Worm (Caenorhabditis elegans) whole organism, mixed stage, embryonic: ENCODE measurements around the gene pqn-70.

Experiments used
- bed-3 ChIP-seq: fragments of 200-800 bp; sonication (Bioruptor generic); optimal IDR thresholded peaks from 3 replicates; lab custom pipeline; 2018; ENCODE audit warnings: mild to moderate bottlenecking, missing genetic modification characterization, moderate library complexity, missing compliant biosample characterization
- blmp-1 ChIP-seq: fragments of 150-350 bp; optimal IDR thresholded peaks from 2 replicates; lab custom pipeline; 2014; ENCODE audit warnings: missing biosample characterization, missing genetic modification characterization
- ceh-39 ChIP-seq: fragments of 150-350 bp; optimal IDR thresholded peaks from 2 replicates; lab custom pipeline; 2014; ENCODE audit warnings: missing biosample characterization, missing genetic modification characterization
- ceh-43 ChIP-seq: fragments of 200-800 bp; sonication (Bioruptor generic); optimal IDR thresholded peaks from 2 replicates; lab custom pipeline; 2018; ENCODE audit warnings: mild to moderate bottlenecking, missing genetic modification characterization, moderate library complexity, missing compliant biosample characterization
- ceh-83 ChIP-seq: fragments of 200-800 bp; sonication (Bioruptor generic); optimal IDR thresholded peaks from 2 replicates; lab custom pipeline; 2018; ENCODE audit warnings: mild to moderate bottlenecking, missing genetic modification characterization, missing compliant biosample characterization
- ces-1 ChIP-seq: fragments of 150-350 bp; optimal IDR thresholded peaks from 2 replicates; lab custom pipeline; 2014; ENCODE audit warnings: missing biosample characterization, missing genetic modification reagents, missing genetic modification characterization
- cnd-1 ChIP-seq: fragments of 200-800 bp; sonication (Bioruptor generic); optimal IDR thresholded peaks from 2 replicates; lab custom pipeline; 2018; ENCODE audit warnings: mild to moderate bottlenecking, missing genetic modification characterization, missing compliant biosample characterization
- drap-1 ChIP-seq: fragments of 200-800 bp; sonication (Bioruptor generic); optimal IDR thresholded peaks from 3 replicates; lab custom pipeline; 2018; ENCODE audit warnings: mild to moderate bottlenecking, missing genetic modification characterization, missing compliant biosample characterization
- flh-1 ChIP-seq: fragments of 200-800 bp; sonication (Bioruptor generic); optimal IDR thresholded peaks from 2 replicates; lab custom pipeline; 2018; ENCODE audit warnings: mild to moderate bottlenecking, missing genetic modification characterization, moderate library complexity, missing compliant biosample characterization
- ham-2 ChIP-seq: fragments of 200-800 bp; sonication (Bioruptor generic); optimal IDR thresholded peaks from 2 replicates; lab custom pipeline; 2018; ENCODE audit warnings: mild to moderate bottlenecking, missing genetic modification characterization, missing compliant biosample characterization
- hlh-1 ChIP-seq: fragments of 150-350 bp; optimal IDR thresholded peaks from 2 replicates; lab custom pipeline; 2014; ENCODE audit warnings: missing biosample characterization, missing genetic modification reagents, missing genetic modification characterization
- lin-13 ChIP-seq: fragments of 150-350 bp; optimal IDR thresholded peaks from 2 replicates; lab custom pipeline; 2014; ENCODE audit warnings: missing biosample characterization, missing genetic modification characterization
- lin-32 ChIP-seq: fragments of 200-800 bp; sonication (Bioruptor generic); optimal IDR thresholded peaks from 2 replicates; lab custom pipeline; 2018; ENCODE audit warnings: mild to moderate bottlenecking, missing genetic modification characterization, missing compliant biosample characterization
- lsy-2 ChIP-seq: fragments of 150-350 bp; optimal IDR thresholded peaks from 2 replicates; lab custom pipeline; 2014; ENCODE audit warnings: missing biosample characterization, missing genetic modification characterization
- mab-5 ChIP-seq: fragments of 150-350 bp; optimal IDR thresholded peaks from 2 replicates; lab custom pipeline; 2014; ENCODE audit warnings: missing biosample characterization, missing genetic modification characterization
- mep-1 ChIP-seq: fragments of 150-350 bp; optimal IDR thresholded peaks from 2 replicates; lab custom pipeline; 2017; ENCODE audit warnings: missing biosample characterization, missing genetic modification reagents, missing genetic modification characterization, inconsistent platforms
- mls-2 ChIP-seq: sonication (generic microtip); optimal IDR thresholded peaks from 2 replicates; lab custom pipeline; 2016; ENCODE audit warnings: mild to moderate bottlenecking, missing genetic modification characterization, moderate library complexity, missing compliant biosample characterization
- nhr-12 ChIP-seq: fragments of 150-350 bp; optimal IDR thresholded peaks from 2 replicates; lab custom pipeline; 2014; ENCODE audit warnings: missing biosample characterization, missing genetic modification characterization
- nhr-2 ChIP-seq: fragments of 150-350 bp; optimal IDR thresholded peaks from 2 replicates; lab custom pipeline; 2014; ENCODE audit warnings: missing biosample characterization, missing genetic modification characterization
- nhr-237 ChIP-seq: fragments of 150-350 bp; optimal IDR thresholded peaks from 2 replicates; lab custom pipeline; 2014; ENCODE audit warnings: missing biosample characterization, missing genetic modification characterization
- nhr-76 ChIP-seq: sonication (generic microtip); optimal IDR thresholded peaks from 2 replicates; lab custom pipeline; 2017; ENCODE audit warnings: missing biosample characterization, missing genetic modification characterization
- pha-4 ChIP-seq: fragments of 150-350 bp; optimal IDR thresholded peaks from 2 replicates; lab custom pipeline; 2018; ENCODE audit warnings: missing biosample characterization, missing genetic modification reagents, missing genetic modification characterization
- sem-2 ChIP-seq: fragments of 200-800 bp; sonication (Bioruptor generic); optimal IDR thresholded peaks from 2 replicates; lab custom pipeline; 2018; ENCODE audit warnings: mild to moderate bottlenecking, missing genetic modification characterization, missing compliant biosample characterization
- snpc-4 ChIP-seq: fragments of 150-350 bp; optimal IDR thresholded peaks from 2 replicates; lab custom pipeline; 2014; ENCODE audit warnings: missing biosample characterization, missing genetic modification characterization
- sptf-1 ChIP-seq: sonication (generic microtip); optimal IDR thresholded peaks from 2 replicates; lab custom pipeline; 2017; ENCODE audit warnings: mild to moderate bottlenecking, missing genetic modification characterization, moderate library complexity, missing compliant biosample characterization
- tbx-8 ChIP-seq: fragments of 200-800 bp; sonication (Bioruptor generic); optimal IDR thresholded peaks from 2 replicates; lab custom pipeline; 2018; ENCODE audit warnings: mild to moderate bottlenecking, missing genetic modification characterization, moderate library complexity, missing compliant biosample characterization
- unc-120 ChIP-seq: sonication (generic microtip); optimal IDR thresholded peaks from 2 replicates; lab custom pipeline; 2017; ENCODE audit warnings: missing genetic modification characterization, missing compliant biosample characterization; ENCODE audit not compliant: poor library complexity, severe bottlenecking
- unc-39 ChIP-seq: fragments of 150-350 bp; optimal IDR thresholded peaks from 2 replicates; lab custom pipeline; 2014; ENCODE audit warnings: missing biosample characterization, missing genetic modification characterization
- unc-62 ChIP-seq: fragments of 150-350 bp; optimal IDR thresholded peaks from 2 replicates; lab custom pipeline; 2014; ENCODE audit warnings: missing biosample characterization, missing genetic modification reagents, missing genetic modification characterization
- ztf-11 ChIP-seq: fragments of 150-350 bp; optimal IDR thresholded peaks from 2 replicates; lab custom pipeline; 2014; ENCODE audit warnings: missing biosample characterization, missing genetic modification characterization

pqn-70 gene

ce11 chrV:11263025-11263424 lies 34.5 kb upstream of the pqn-70 start, which contains the start of gene F07B10.4:
TSS of gene F07B10.4 (minus strand) at chrV:11263125.
- TF ChIP-seq unc-120 (tag; lab: Kevin White, UChicago) (no peak), nhr-237 (tag; lab: Kevin White, UChicago) (no peak), ceh-43 (GFP tag; lab: Kevin White, UChicago) (no peak), mab-5 (tag; lab: Kevin White, UChicago) (no peak), blmp-1 (tag; lab: Kevin White, UChicago) (no peak)

ce11 chrV:11260622-11261021 lies 32.1 kb upstream of the pqn-70 start, which contains the start of gene F07B10.7:
TSS of gene F07B10.7 (minus strand) at chrV:11260722.
- no peak for TF ChIP-seq nhr-2 (tag; lab: Kevin White, UChicago)
- TF ChIP-seq ceh-43 (GFP tag; lab: Kevin White, UChicago), result no peak
- TF ChIP-seq tbx-8, result no peak
- TF ChIP-seq lsy-2 (tag; lab: Kevin White, UChicago), result no peak
- TF ChIP-seq mls-2, result no peak
- no peak for TF ChIP-seq drap-1

- TF ChIP-seq nhr-12 (tag; lab: Kevin White, UChicago) (no peak), lsy-2 (tag; lab: Kevin White, UChicago) (no peak), snpc-4 (no peak), lin-32 (GFP tag; lab: Kevin White, UChicago) (no peak), unc-120 (tag; lab: Kevin White, UChicago) (no peak), sptf-1 (no peak), bed-3 (GFP tag; lab: Kevin White, UChicago) (no peak)
Measured at ce11 chrV:11258896-11259295, 30.4 kb upstream of the pqn-70 start, which contains the start of gene lgc-36. TSS of gene lgc-36 (minus strand) at chrV:11258996.

- TF ChIP-seq sem-2 (GFP tag; lab: Kevin White, UChicago), result no peak
Measured at ce11 chrV:11254980-11255379, 26.5 kb upstream of the pqn-70 start, which contains the start of gene srsx-31. TSS of gene srsx-31 (minus strand) at chrV:11255080.

- TF ChIP-seq bed-3 (GFP tag; lab: Kevin White, UChicago) (no peak), pha-4 (tag; lab: Kevin White, UChicago) (no peak), tbx-8 (no peak), lsy-2 (tag; lab: Kevin White, UChicago) (no peak), ztf-11 (tag; lab: Kevin White, UChicago) (no peak), drap-1 (no peak), ces-1 (GFP tag; lab: Kevin White, UChicago) (no peak), snpc-4 (no peak), sptf-1 (no peak), ceh-39 (no peak), mep-1 (tag; lab: Kevin White, UChicago) (no peak), ham-2 (no peak), cnd-1 (tag; lab: Kevin White, UChicago) (no peak), lin-13 (tag; lab: Kevin White, UChicago) (no peak), nhr-76 (tag; lab: Kevin White, UChicago) (no peak), unc-39 (no peak), ceh-83 (GFP tag; lab: Kevin White, UChicago) (no peak), ceh-43 (GFP tag; lab: Kevin White, UChicago) (no peak), nhr-2 (tag; lab: Kevin White, UChicago) (no peak), unc-62 (GFP tag; lab: Kevin White, UChicago) (no peak)
Measured at ce11 chrV:11252429-11252828, 23.9 kb upstream of the pqn-70 start, which contains the start of gene srsx-33. TSS of gene srsx-33 (minus strand) at chrV:11252529.

- TF ChIP-seq ham-2 (no peak), snpc-4 (no peak), nhr-76 (tag; lab: Kevin White, UChicago) (no peak), blmp-1 (tag; lab: Kevin White, UChicago) (no peak), mab-5 (tag; lab: Kevin White, UChicago) (no peak), lin-13 (tag; lab: Kevin White, UChicago) (no peak), pha-4 (tag; lab: Kevin White, UChicago) (no peak), nhr-2 (tag; lab: Kevin White, UChicago) (no peak), flh-1 (GFP tag; lab: Kevin White, UChicago) (no peak), unc-39 (no peak), sem-2 (GFP tag; lab: Kevin White, UChicago) (no peak), lsy-2 (tag; lab: Kevin White, UChicago) (no peak), hlh-1 (tag; lab: Kevin White, UChicago) (no peak)
- TF ChIP-seq, all 35 proteins: peak for 0
Measured at ce11 chrV:11251798-11252197, 23.3 kb upstream of the pqn-70 start.
